Worm (Caenorhabditis elegans) whole organism, L2 larva: ENCODE measurements around the gene srw-20.

Experiments used
- ZK546.5 ChIP-seq: sonication (generic microtip); optimal IDR thresholded peaks from 2 replicates; lab custom pipeline; 2017; ENCODE audit warnings: missing biosample characterization, missing genetic modification characterization
- egl-27 ChIP-seq: sonication (generic microtip); optimal IDR thresholded peaks from 3 replicates; lab custom pipeline; 2017; ENCODE audit warnings: missing biosample characterization, missing genetic modification reagents, missing genetic modification characterization
- lsy-2 ChIP-seq, 2 experiments: fragments of 150-350 bp in 1 of 2; sonication (generic microtip) in 1 of 2; optimal IDR thresholded peaks; 2 replicates each; lab custom pipeline; 2014 to 2017; ENCODE audit warnings: missing biosample characterization in 2 of 2, missing genetic modification characterization in 2 of 2
- mab-5 ChIP-seq: fragments of 150-350 bp; optimal IDR thresholded peaks from 2 replicates; lab custom pipeline; 2014; ENCODE audit warnings: missing biosample characterization, missing genetic modification characterization
- sem-4 ChIP-seq: fragments of 150-350 bp; optimal IDR thresholded peaks from 2 replicates; lab custom pipeline; 2014; ENCODE audit warnings: missing biosample characterization, missing genetic modification reagents, missing genetic modification characterization
- unc-39 ChIP-seq: fragments of 150-350 bp; optimal IDR thresholded peaks from 2 replicates; lab custom pipeline; 2014; ENCODE audit warnings: missing biosample characterization, missing genetic modification characterization
- zag-1 ChIP-seq: fragments of 150-350 bp; optimal IDR thresholded peaks from 2 replicates; lab custom pipeline; 2014; ENCODE audit warnings: missing biosample characterization, missing genetic modification characterization
- ztf-11 ChIP-seq: sonication (generic microtip); optimal IDR thresholded peaks from 2 replicates; lab custom pipeline; 2017; ENCODE audit warnings: missing biosample characterization, missing genetic modification characterization
- ztf-4 ChIP-seq: fragments of 150-350 bp; optimal IDR thresholded peaks from 2 replicates; lab custom pipeline; 2014; ENCODE audit warnings: missing biosample characterization, missing genetic modification characterization

DNA sequence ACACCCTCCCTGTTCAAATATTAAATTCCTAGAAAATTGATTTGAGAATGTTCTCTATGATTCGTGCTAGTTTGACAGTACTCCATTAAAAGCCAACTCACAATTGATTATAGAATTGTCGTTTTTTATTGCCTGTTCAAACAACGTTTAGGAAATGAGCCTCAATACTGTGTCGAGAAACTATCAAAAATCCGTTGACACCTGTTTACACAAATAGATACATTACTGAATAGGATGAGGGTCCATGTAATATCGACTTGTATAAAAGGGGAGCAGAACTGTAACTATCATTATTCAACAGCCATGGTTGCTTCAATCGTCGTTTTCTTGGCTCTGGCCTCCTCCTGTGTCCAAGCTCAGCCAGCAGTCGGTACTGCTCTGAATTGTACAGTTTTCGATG lies 21.1 kb upstream of the srw-20 start, which contains the start of gene ZK218.5:
- TF ChIP-seq ZK546.5 (tag; lab: Kevin White, UChicago) (no peak), mab-5 (no peak), lsy-2 (tag; optimal IDR thresholded peaks at IDR 0.05; lab: Kevin White, UChicago) (no peak), unc-39 (tag; lab: Kevin White, UChicago) (no peak), ztf-11 (tag; lab: Kevin White, UChicago) (no peak), egl-27 (tag; lab: Kevin White, UChicago) (no peak), sem-4 (tag; lab: Kevin White, UChicago) (no peak), ztf-4 (tag; lab: Kevin White, UChicago) (no peak), zag-1 (no peak)
